3 worm cellular contexts compared by ENCODE assay signal in the genomic region with DNA sequence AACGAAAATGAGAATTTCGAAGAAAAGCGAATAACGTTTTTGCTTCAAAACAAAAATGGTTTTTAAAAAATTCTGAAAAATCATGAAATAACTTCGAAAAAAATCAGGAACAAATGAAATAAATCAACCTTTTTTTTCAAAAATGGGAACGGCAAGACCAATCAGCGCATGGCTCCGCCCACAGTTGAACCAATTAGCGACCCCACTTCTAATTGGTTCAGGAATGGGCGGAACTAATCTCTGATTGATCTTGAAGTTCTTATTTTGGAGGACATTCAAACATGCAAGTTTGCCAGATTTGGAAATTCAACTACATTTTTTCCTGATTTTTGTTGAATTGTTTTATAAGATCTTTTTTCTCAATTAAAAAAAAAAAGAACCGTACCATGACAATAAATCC.
TF ChIP-seq lines count a peak whose summit lies in the region.

No protein-coding gene starts in this region.

TF ChIP-seq in whole organism, L3 larva, 47 proteins besides CTCF, POLR2A, EP300 and RAD21:
- TF ChIP-seq nfya-1 (tag; optimal IDR thresholded peaks at IDR 0.05; lab: Kevin White, UChicago; ENCODE audit: insufficient read depth): peak; percentile 84
- no peak for TF ChIP-seq skn-1 (tag; optimal IDR thresholded peaks at IDR 0.05; lab: Kevin White, UChicago)

TF ChIP-seq in whole organism, late embryonic, 69 proteins besides CTCF, POLR2A, EP300 and RAD21:
- TF ChIP-seq ceh-19 (GFP tag; optimal IDR thresholded peaks at IDR 0.05; lab: Kevin White, UChicago) (no peak), nfya-1 (tag; optimal IDR thresholded peaks at IDR 0.05; lab: Kevin White, UChicago) (peak; percentile 30)

TF ChIP-seq in whole organism, young adult, 124 proteins besides CTCF, POLR2A, EP300 and RAD21:
- TF ChIP-seq nfyb-1 (GFP tag; IDR thresholded peaks at IDR 0.05; lab: Robert Waterston, UW): peak; percentile 54; the same call in 1 of the 2 replicates
- TF ChIP-seq ceh-58 (GFP tag; IDR thresholded peaks at IDR 0.05; lab: Robert Waterston, UW): no peak
- TF ChIP-seq F22D6.2 (tag; optimal IDR thresholded peaks at IDR 0.05; lab: Kevin White, UChicago): no peak
- TF ChIP-seq T26A5.8 (tag; optimal IDR thresholded peaks at IDR 0.05; lab: Kevin White, UChicago): no peak
- TF ChIP-seq atf-7 (tag; optimal IDR thresholded peaks at IDR 0.05; lab: Kevin White, UChicago): no peak
- TF ChIP-seq lsl-1 (GFP tag; optimal IDR thresholded peaks at IDR 0.05; lab: Kevin White, UChicago): no peak
